Fruit fly (Drosophila melanogaster) whole organism, prepupa: ENCODE results near the gene CG14958.
A peak's percentile ranks its signal among the peaks of the same experiment; 100 is the strongest.

Experiments
- Blimp-1 ChIP-seq: fragments of 200-800 bp; sonication (Bioruptor generic); optimal IDR thresholded peaks from 3 replicates; lab custom pipeline; 2017; ENCODE audit warnings: missing biosample characterization, missing genetic modification characterization, mild to moderate bottlenecking, moderate library complexity, missing genetic modification reagents
- CG10631 ChIP-seq: fragments of 200-800 bp; sonication (Bioruptor generic); optimal IDR thresholded peaks from 2 replicates; lab custom pipeline; 2016; ENCODE audit warnings: missing biosample characterization, missing genetic modification characterization
- CG10669 ChIP-seq: fragments of 200-800 bp; sonication (Bioruptor generic); optimal IDR thresholded peaks from 3 replicates; lab custom pipeline; 2018; ENCODE audit warnings: missing biosample characterization, mild to moderate bottlenecking, missing genetic modification characterization, moderate library complexity
- CG11294 ChIP-seq: fragments of 200-800 bp; sonication (Bioruptor generic); IDR thresholded peaks from 2 replicates; pipeline ENCODE4 v1.3.6; 2022; ENCODE audit warnings: missing biosample characterization, missing genetic modification characterization
- CG11762 ChIP-seq: fragments of 200-800 bp; sonication (Bioruptor generic); optimal IDR thresholded peaks from 3 replicates; lab custom pipeline; 2016; ENCODE audit warnings: missing biosample characterization, missing genetic modification characterization; ENCODE audit not compliant: insufficient read depth
- CG11902 ChIP-seq: fragments of 200-800 bp; sonication (Bioruptor generic); optimal IDR thresholded peaks from 3 replicates; lab custom pipeline; 2016; ENCODE audit warnings: missing biosample characterization, missing genetic modification characterization
- CG15336 ChIP-seq: fragments of 200-800 bp; sonication (Bioruptor generic); IDR thresholded peaks from 2 replicates; pipeline ENCODE4 v1.3.6; 2022; ENCODE audit warnings: missing biosample characterization, missing genetic modification characterization
- CG16779 ChIP-seq: fragments of 200-800 bp; sonication (Bioruptor generic); optimal IDR thresholded peaks from 3 replicates; lab custom pipeline; 2017; ENCODE audit warnings: missing biosample characterization, mild to moderate bottlenecking, missing genetic modification characterization
- CG3032 ChIP-seq: fragments of 200-800 bp; optimal IDR thresholded peaks from 2 replicates; lab custom pipeline; 2019; ENCODE audit warnings: missing biosample characterization, mild to moderate bottlenecking, missing genetic modification characterization, moderate library complexity
- CG31627 ChIP-seq: fragments of 200-800 bp; sonication (Bioruptor generic); optimal IDR thresholded peaks from 3 replicates; lab custom pipeline; 2016; ENCODE audit warnings: missing biosample characterization, missing genetic modification characterization
- CG32006 ChIP-seq: fragments of 200-800 bp; sonication (Bioruptor generic); optimal IDR thresholded peaks from 3 replicates; lab custom pipeline; 2017; ENCODE audit warnings: missing biosample characterization, mild to moderate bottlenecking, missing genetic modification characterization
- CG34406 ChIP-seq: fragments of 200-800 bp; sonication (Bioruptor generic); optimal IDR thresholded peaks from 3 replicates; lab custom pipeline; 2016; ENCODE audit warnings: missing biosample characterization, missing genetic modification characterization
- CG3919 ChIP-seq: fragments of 200-800 bp; sonication (Bioruptor generic); optimal IDR thresholded peaks from 3 replicates; lab custom pipeline; 2016; ENCODE audit warnings: missing biosample characterization, missing genetic modification characterization
- CG6163 ChIP-seq: fragments of 200-800 bp; sonication (Bioruptor generic); IDR thresholded peaks from 3 replicates; pipeline ENCODE4 v1.3.6; 2022; ENCODE audit warnings: missing biosample characterization, missing genetic modification characterization
- CG6276 ChIP-seq: fragments of 200-800 bp; sonication (Bioruptor generic); optimal IDR thresholded peaks from 2 replicates; lab custom pipeline; 2017; ENCODE audit warnings: missing biosample characterization, mild to moderate bottlenecking, missing genetic modification characterization
- CG6792 ChIP-seq: fragments of 200-800 bp; sonication (Bioruptor generic); optimal IDR thresholded peaks from 3 replicates; lab custom pipeline; 2016; ENCODE audit warnings: missing biosample characterization, missing genetic modification characterization
- CG6808 ChIP-seq: fragments of 200-800 bp; sonication (Bioruptor generic); optimal IDR thresholded peaks from 3 replicates; lab custom pipeline; 2017; ENCODE audit warnings: missing biosample characterization, missing genetic modification characterization, mild to moderate bottlenecking, moderate library complexity, missing genetic modification reagents
- CG7368 ChIP-seq: fragments of 200-800 bp; sonication (Bioruptor generic); optimal IDR thresholded peaks from 3 replicates; lab custom pipeline; 2016; ENCODE audit warnings: missing biosample characterization, missing genetic modification characterization
- CG8319 ChIP-seq: fragments of 200-800 bp; sonication (Bioruptor generic); optimal IDR thresholded peaks from 3 replicates; lab custom pipeline; 2016; ENCODE audit warnings: missing biosample characterization, missing genetic modification characterization
- CG8632 ChIP-seq: fragments of 200-800 bp; sonication (Bioruptor generic); optimal IDR thresholded peaks from 3 replicates; lab custom pipeline; 2016; ENCODE audit warnings: missing biosample characterization, missing genetic modification characterization
- CG9139 ChIP-seq: fragments of 200-800 bp; sonication (Bioruptor generic); optimal IDR thresholded peaks from 3 replicates; lab custom pipeline; 2017; ENCODE audit warnings: missing biosample characterization, mild to moderate bottlenecking, missing genetic modification characterization
- Eip75B ChIP-seq: fragments of 200-800 bp; sonication (Bioruptor generic); optimal IDR thresholded peaks from 3 replicates; lab custom pipeline; 2016; ENCODE audit warnings: missing biosample characterization, missing genetic modification characterization
- Eip78C ChIP-seq: fragments of 200-800 bp; sonication (Bioruptor generic); peaks from one replicate; lab custom pipeline; 2016; ENCODE audit warnings: missing biosample characterization, missing genetic modification characterization
- Eip93F ChIP-seq: fragments of 200-800 bp; sonication (Bioruptor generic); optimal IDR thresholded peaks from 2 replicates; lab custom pipeline; 2016; ENCODE audit warnings: missing biosample characterization, mild to moderate bottlenecking, missing genetic modification characterization
- Ets21C ChIP-seq: fragments of 200-800 bp; sonication (Bioruptor generic); optimal IDR thresholded peaks from 3 replicates; lab custom pipeline; 2016; ENCODE audit warnings: missing biosample characterization, missing genetic modification characterization
- Ets96B ChIP-seq: fragments of 200-800 bp; optimal IDR thresholded peaks from 2 replicates; lab custom pipeline; 2019; ENCODE audit warnings: missing biosample characterization, mild to moderate bottlenecking, missing genetic modification characterization, moderate library complexity
- Hr38 ChIP-seq: sonication (Bioruptor generic); optimal IDR thresholded peaks from 2 replicates; lab custom pipeline; 2016; ENCODE audit warnings: missing biosample characterization, missing genetic modification characterization
- Hr39 ChIP-seq: fragments of 200-800 bp; sonication (Bioruptor generic); optimal IDR thresholded peaks from 2 replicates; lab custom pipeline; 2016; ENCODE audit warnings: missing biosample characterization, missing genetic modification characterization
- Lpt ChIP-seq: fragments of 200-800 bp; sonication (Bioruptor generic); optimal IDR thresholded peaks from 3 replicates; lab custom pipeline; 2016; ENCODE audit warnings: missing biosample characterization, missing genetic modification characterization
- Met ChIP-seq: fragments of 200-800 bp; sonication (Bioruptor generic); optimal IDR thresholded peaks from 3 replicates; lab custom pipeline; 2016; ENCODE audit warnings: missing biosample characterization, missing genetic modification characterization
- OdsH ChIP-seq: fragments of 200-800 bp; sonication (Bioruptor generic); optimal IDR thresholded peaks from 3 replicates; lab custom pipeline; 2016; ENCODE audit warnings: missing biosample characterization, missing genetic modification characterization
- Smox ChIP-seq: fragments of 200-800 bp; sonication (Bioruptor generic); optimal IDR thresholded peaks from 3 replicates; lab custom pipeline; 2016; ENCODE audit warnings: missing biosample characterization, missing genetic modification characterization
- Sox14 ChIP-seq: fragments of 200-800 bp; sonication (Bioruptor generic); optimal IDR thresholded peaks from 3 replicates; lab custom pipeline; 2016; ENCODE audit warnings: missing biosample characterization, missing genetic modification characterization
- Sox15 ChIP-seq: fragments of 200-800 bp; sonication (Bioruptor generic); optimal IDR thresholded peaks from 3 replicates; lab custom pipeline; 2016; ENCODE audit warnings: missing biosample characterization, missing genetic modification characterization
- achi ChIP-seq: fragments of 200-800 bp; sonication (Bioruptor generic); optimal IDR thresholded peaks from 3 replicates; lab custom pipeline; 2016; ENCODE audit warnings: missing biosample characterization, missing genetic modification characterization
- acj6 ChIP-seq: fragments of 200-800 bp; sonication (Bioruptor generic); optimal IDR thresholded peaks from 3 replicates; lab custom pipeline; 2016; ENCODE audit warnings: missing biosample characterization, missing genetic modification characterization
- cyc ChIP-seq: fragments of 200-800 bp; sonication (Bioruptor generic); optimal IDR thresholded peaks from 3 replicates; lab custom pipeline; 2016; ENCODE audit warnings: missing biosample characterization, missing genetic modification characterization
- dac ChIP-seq: fragments of 200-800 bp; sonication (Bioruptor generic); optimal IDR thresholded peaks from 2 replicates; lab custom pipeline; 2017; ENCODE audit warnings: missing biosample characterization, mild to moderate bottlenecking, missing genetic modification characterization
- dsx ChIP-seq: fragments of 200-800 bp; optimal IDR thresholded peaks from 3 replicates; lab custom pipeline; 2019; ENCODE audit warnings: missing biosample characterization, mild to moderate bottlenecking, missing genetic modification characterization, moderate library complexity; ENCODE audit not compliant: poor library complexity, severe bottlenecking
- eg ChIP-seq: fragments of 200-800 bp; sonication (Bioruptor generic); IDR thresholded peaks from 3 replicates; pipeline ENCODE4 v1.3.6; 2022; ENCODE audit warnings: missing biosample characterization, missing genetic modification characterization
- fd59A ChIP-seq: fragments of 200-800 bp; sonication (Bioruptor generic); optimal IDR thresholded peaks from 2 replicates; lab custom pipeline; 2017; ENCODE audit warnings: missing biosample characterization, mild to moderate bottlenecking, missing genetic modification characterization, missing genetic modification reagents
- fd85E ChIP-seq: fragments of 200-800 bp; sonication (Bioruptor generic); optimal IDR thresholded peaks from 3 replicates; lab custom pipeline; 2016; ENCODE audit warnings: missing biosample characterization, missing genetic modification characterization
- fkh ChIP-seq: fragments of 200-800 bp; sonication (Bioruptor generic); optimal IDR thresholded peaks from 3 replicates; lab custom pipeline; 2017; ENCODE audit warnings: missing biosample characterization, mild to moderate bottlenecking, missing genetic modification characterization, moderate library complexity
- lz ChIP-seq: fragments of 200-800 bp; sonication (Bioruptor generic); optimal IDR thresholded peaks from 3 replicates; lab custom pipeline; 2016; ENCODE audit warnings: missing biosample characterization, missing genetic modification characterization
- net ChIP-seq: fragments of 200-800 bp; sonication (Bioruptor generic); optimal IDR thresholded peaks from 3 replicates; lab custom pipeline; 2016; ENCODE audit warnings: missing biosample characterization, missing genetic modification characterization
- pdm3 ChIP-seq: fragments of 200-800 bp; sonication (Bioruptor generic); optimal IDR thresholded peaks from 3 replicates; lab custom pipeline; 2016; ENCODE audit warnings: missing biosample characterization, missing genetic modification characterization
- spab ChIP-seq: fragments of 200-800 bp; sonication (Bioruptor generic); optimal IDR thresholded peaks from 2 replicates; lab custom pipeline; 2017; ENCODE audit warnings: missing biosample characterization, mild to moderate bottlenecking, missing genetic modification characterization, missing genetic modification reagents
- svp ChIP-seq: fragments of 200-800 bp; sonication (Bioruptor generic); peaks from one replicate; lab custom pipeline; 2016; ENCODE audit warnings: missing biosample characterization, missing genetic modification characterization
- topi ChIP-seq: fragments of 200-800 bp; sonication (Bioruptor generic); optimal IDR thresholded peaks from 3 replicates; lab custom pipeline; 2016; ENCODE audit warnings: missing biosample characterization, missing genetic modification characterization
- vri ChIP-seq: fragments of 200-800 bp; sonication (Bioruptor generic); optimal IDR thresholded peaks from 3 replicates; lab custom pipeline; 2016; ENCODE audit warnings: missing biosample characterization, mild to moderate bottlenecking, missing genetic modification characterization

Gene CG14958

DNA sequence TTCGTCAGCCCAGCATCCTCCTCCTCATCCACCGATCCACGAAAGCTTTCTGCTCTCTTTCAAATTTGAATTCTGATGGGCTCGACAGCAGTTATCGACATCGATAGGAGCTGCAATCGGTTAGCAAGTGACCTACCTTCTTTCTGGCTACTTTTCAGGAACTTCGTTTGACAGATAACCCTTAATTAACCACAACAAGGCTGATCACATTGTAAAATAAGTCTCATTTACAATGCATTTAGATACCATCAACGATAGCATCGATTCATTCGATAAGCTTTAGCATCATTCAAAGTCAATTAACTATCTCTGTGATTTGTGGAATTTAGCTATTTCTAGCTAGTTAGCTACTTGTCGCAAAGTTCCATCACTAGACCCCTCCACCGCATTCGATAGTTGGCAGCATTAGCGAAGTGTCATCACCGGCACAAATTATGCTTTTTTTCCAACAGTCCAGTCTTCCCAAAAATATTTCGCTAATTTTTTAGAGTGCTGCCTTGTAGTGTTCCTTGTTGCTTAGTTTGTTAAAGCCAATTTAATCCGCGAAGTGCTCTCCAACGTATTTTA lies 11.2 kb upstream of the CG14958 start, which contains the start of the genes MnM and Girdin (continued):
- TF ChIP-seq achi, result no peak
- TF ChIP-seq vri, result no peak
- TF ChIP-seq Hr38 (GFP tag; lab: Kevin White, UChicago), result no peak
- no peak for TF ChIP-seq CG16779 (tag; lab: Kevin White, UChicago)
- peak; percentile 57 for TF ChIP-seq cyc (GFP tag; lab: Kevin White, UChicago)
- no peak for TF ChIP-seq eg (GFP tag; lab: Robert Waterston, UW)
- no peak for TF ChIP-seq fd85E (GFP tag; lab: Kevin White, UChicago)
- no peak for TF ChIP-seq Eip75B (GFP tag; lab: Kevin White, UChicago)
- TF ChIP-seq CG10631, result no peak
- TF ChIP-seq pdm3 (GFP tag; lab: Kevin White, UChicago), result no peak
- TF ChIP-seq Met (GFP tag; lab: Kevin White, UChicago), result no peak
- TF ChIP-seq CG31627 (GFP tag; lab: Kevin White, UChicago), result peak; percentile 79
- no peak for TF ChIP-seq CG32006 (GFP tag; lab: Kevin White, UChicago)
- no peak for TF ChIP-seq CG3919 (GFP tag; lab: Kevin White, UChicago)
- no peak for TF ChIP-seq CG10669
- no peak for TF ChIP-seq CG6792 (GFP tag; lab: Kevin White, UChicago)
- TF ChIP-seq CG3032, result peak; percentile 44
- TF ChIP-seq CG9139 (GFP tag; lab: Kevin White, UChicago), result no peak
- TF ChIP-seq CG34406 (GFP tag; lab: Kevin White, UChicago), result peak; percentile 11
- TF ChIP-seq fkh, result no peak
- TF ChIP-seq Sox14, result no peak
- no peak for TF ChIP-seq dac
- TF ChIP-seq CG11762, result no peak
- TF ChIP-seq Blimp-1 (GFP tag; lab: Kevin White, UChicago), result no peak
- TF ChIP-seq CG7368 (GFP tag; lab: Kevin White, UChicago), result no peak
- no peak for TF ChIP-seq net (GFP tag; lab: Kevin White, UChicago)
- no peak for TF ChIP-seq CG11902
- no peak for TF ChIP-seq dsx
- TF ChIP-seq fd59A, result peak; percentile 6
- no peak for TF ChIP-seq spab (GFP tag; lab: Kevin White, UChicago)
- no peak for TF ChIP-seq Eip78C (GFP tag; lab: Kevin White, UChicago)
- peak; percentile 84 for TF ChIP-seq lz
- no peak for TF ChIP-seq topi
- TF ChIP-seq CG11294 (GFP tag; lab: Robert Waterston, UW), result no peak
- TF ChIP-seq CG6808 (GFP tag; lab: Kevin White, UChicago), result no peak
- no peak for TF ChIP-seq CG8632
- TF ChIP-seq acj6 (GFP tag; lab: Kevin White, UChicago), result no peak

- TF ChIP-seq CG6163 (GFP tag; lab: Robert Waterston, UW) (peak; percentile 96), CG9139 (GFP tag; lab: Kevin White, UChicago) (peak; percentile 86), svp (GFP tag; lab: Kevin White, UChicago) (no peak), Hr38 (GFP tag; lab: Kevin White, UChicago) (no peak), Hr39 (peak; percentile 95), Eip93F (GFP tag; lab: Kevin White, UChicago) (peak; percentile 86), fkh (no peak), Sox15 (peak; percentile 77), CG3919 (GFP tag; lab: Kevin White, UChicago) (peak; percentile 94), fd59A (peak; percentile 85), Smox (no peak), CG16779 (tag; lab: Kevin White, UChicago) (peak; percentile 82), net (GFP tag; lab: Kevin White, UChicago) (peak; percentile 87), CG31627 (GFP tag; lab: Kevin White, UChicago) (peak; percentile 91), CG15336 (GFP tag; lab: Robert Waterston, UW) (peak; percentile 88), CG10631 (no peak), pdm3 (GFP tag; lab: Kevin White, UChicago) (peak; percentile 90), CG32006 (GFP tag; lab: Kevin White, UChicago) (peak; percentile 85), vri (no peak), Eip75B (GFP tag; lab: Kevin White, UChicago) (peak; percentile 96), topi (peak; percentile 94), Blimp-1 (GFP tag; lab: Kevin White, UChicago) (peak; percentile 76), CG34406 (GFP tag; lab: Kevin White, UChicago) (peak; percentile 89), Lpt (GFP tag; lab: Kevin White, UChicago) (peak; percentile 76), Ets21C (GFP tag; lab: Kevin White, UChicago) (peak; percentile 88), achi (no peak), OdsH (GFP tag; lab: Kevin White, UChicago) (no peak), CG6276 (GFP tag; lab: Kevin White, UChicago) (no peak), Ets96B (peak; percentile 95), CG8319 (GFP tag; lab: Kevin White, UChicago) (peak; percentile 85), acj6 (GFP tag; lab: Kevin White, UChicago) (peak; percentile 89)
These were observed 10.3 kb upstream of the CG14958 start for dm6 chr3L:3179474-3179873.
